Fruit fly (Drosophila melanogaster) whole organism, wandering third instar larva: ENCODE data around the gene CG13738.
A peak's percentile ranks its signal among the peaks of the same experiment; 100 is the strongest.

Experiments
- Abd-B ChIP-seq: fragments of >200 bp; optimal IDR thresholded peaks from 2 replicates; lab custom pipeline; 2017; ENCODE audit warnings: missing biosample characterization, missing genetic modification characterization
- CG9705 ChIP-seq: fragments of 200-800 bp; sonication (Bioruptor generic); optimal IDR thresholded peaks from 2 replicates; lab custom pipeline; 2018; ENCODE audit warnings: missing biosample characterization, mild to moderate bottlenecking, missing genetic modification characterization
- CrebA ChIP-seq: fragments of 200-800 bp; sonication (Bioruptor generic); optimal IDR thresholded peaks from 2 replicates; lab custom pipeline; 2016; ENCODE audit warnings: missing biosample characterization, mild to moderate bottlenecking, missing genetic modification characterization, borderline replicate concordance
- Dfd ChIP-seq: fragments of >200 bp; optimal IDR thresholded peaks from 2 replicates; lab custom pipeline; 2017; ENCODE audit warnings: missing biosample characterization, missing genetic modification characterization
- Dif ChIP-seq: fragments of 200-275, 200-300 bp; sonication (Bioruptor generic); optimal IDR thresholded peaks from 2 replicates; lab custom pipeline; 2018; ENCODE audit warnings: missing biosample characterization, missing genetic modification characterization; ENCODE audit not compliant: partially characterized antibody
- GATAd ChIP-seq: sonication (Bioruptor generic); optimal IDR thresholded peaks from 2 replicates; lab custom pipeline; 2016; ENCODE audit warnings: missing biosample characterization, missing genetic modification characterization
- HLH106 ChIP-seq: fragments of 200-800 bp; optimal IDR thresholded peaks from 3 replicates; lab custom pipeline; 2019; ENCODE audit warnings: missing biosample characterization, mild to moderate bottlenecking, missing genetic modification characterization, moderate library complexity
- Hnf4 ChIP-seq: fragments of 200-800 bp; sonication (Bioruptor generic); optimal IDR thresholded peaks from 2 replicates; lab custom pipeline; 2016; ENCODE audit warnings: missing biosample characterization, mild to moderate bottlenecking, missing genetic modification characterization
- Hr78 ChIP-seq: fragments of >200 bp; optimal IDR thresholded peaks from 2 replicates; lab custom pipeline; 2017; ENCODE audit warnings: missing biosample characterization, missing genetic modification characterization
- Hr83 ChIP-seq: fragments of 200-300 bp; sonication (Bioruptor generic); optimal IDR thresholded peaks from 2 replicates; lab custom pipeline; 2016; ENCODE audit warnings: missing biosample characterization, mild to moderate bottlenecking, missing genetic modification characterization, moderate library complexity; ENCODE audit not compliant: poor library complexity, severe bottlenecking
- Jra ChIP-seq: sonication (Bioruptor generic); optimal IDR thresholded peaks from 2 replicates; lab custom pipeline; 2016; ENCODE audit warnings: missing biosample characterization, missing genetic modification characterization
- Mio ChIP-seq: sonication (Bioruptor generic); optimal IDR thresholded peaks from 2 replicates; lab custom pipeline; 2016; ENCODE audit warnings: missing biosample characterization, missing genetic modification characterization
- Myc ChIP-seq: fragments of >200 bp; optimal IDR thresholded peaks from 2 replicates; lab custom pipeline; 2017
- N ChIP-seq: fragments of >200 bp; optimal IDR thresholded peaks from 2 replicates; lab custom pipeline; 2018; ENCODE audit warnings: missing biosample characterization, missing external identifiers, missing genetic modification characterization
- OdsH ChIP-seq: fragments of 200-800 bp; sonication (Bioruptor generic); optimal IDR thresholded peaks from 2 replicates; lab custom pipeline; 2016; ENCODE audit warnings: missing biosample characterization, mild to moderate bottlenecking, missing genetic modification characterization
- Rel ChIP-seq, 2 experiments: fragments of 200-800 bp; sonication (Bioruptor generic) in 1 of 2; optimal IDR thresholded peaks; 2 replicates in 1 of 2; 3 replicates in 1 of 2; lab custom pipeline; 2016 to 2019; ENCODE audit warnings: mild to moderate bottlenecking in 2 of 2, missing biosample characterization in 2 of 2, missing genetic modification characterization in 2 of 2, moderate library complexity in 1 of 2
- Vsx2 ChIP-seq: fragments of 200-300, 225-300 bp; sonication (Bioruptor generic); optimal IDR thresholded peaks from 2 replicates; lab custom pipeline; 2018; ENCODE audit warnings: missing biosample characterization, missing genetic modification characterization; ENCODE audit not compliant: partially characterized antibody
- br ChIP-seq: fragments of 200-800 bp; sonication (Bioruptor generic); optimal IDR thresholded peaks from 2 replicates; lab custom pipeline; 2016; ENCODE audit warnings: missing biosample characterization, missing genetic modification characterization
- brk ChIP-seq: fragments of 200-800 bp; sonication (Bioruptor generic); optimal IDR thresholded peaks from 2 replicates; lab custom pipeline; 2016; ENCODE audit warnings: missing biosample characterization, mild to moderate bottlenecking, missing genetic modification characterization
- dl ChIP-seq, 2 experiments: fragments of 175-275, 200-275 bp in 1 of 2; fragments of 200-275 bp in 1 of 2; sonication (Bioruptor generic); optimal IDR thresholded peaks; lab custom pipeline; 2018; ENCODE audit warnings: mild to moderate bottlenecking in 2 of 2, missing biosample characterization in 2 of 2, missing genetic modification characterization in 2 of 2, moderate library complexity in 2 of 2; ENCODE audit not compliant: partially characterized antibody in 2 of 2, insufficient read depth in 1 of 2
- dmrt93B ChIP-seq: fragments of 200-800 bp; sonication (Bioruptor generic); optimal IDR thresholded peaks from 2 replicates; lab custom pipeline; 2018; ENCODE audit warnings: missing biosample characterization, mild to moderate bottlenecking, missing genetic modification characterization
- dsf ChIP-seq: sonication (Bioruptor generic); optimal IDR thresholded peaks from 2 replicates; lab custom pipeline; 2016; ENCODE audit warnings: missing biosample characterization, missing genetic modification characterization, borderline replicate concordance
- ey ChIP-seq: fragments of 200-800 bp; sonication (Bioruptor generic); optimal IDR thresholded peaks from 2 replicates; lab custom pipeline; 2016; ENCODE audit warnings: missing biosample characterization, missing genetic modification characterization
- foxo ChIP-seq, 2 experiments: fragments of 200-800 bp; sonication (Bioruptor generic); optimal IDR thresholded peaks; 2 replicates in 1 of 2; 3 replicates in 1 of 2; lab custom pipeline; 2016 to 2017; ENCODE audit warnings: missing biosample characterization in 2 of 2, missing genetic modification characterization in 2 of 2
- fru ChIP-seq: fragments of 200-800 bp; sonication (Bioruptor generic); optimal IDR thresholded peaks from 3 replicates; lab custom pipeline; 2016; ENCODE audit warnings: missing biosample characterization, mild to moderate bottlenecking, missing genetic modification characterization
- jim ChIP-seq: fragments of 175-275, 200-325 bp; sonication (Bioruptor generic); optimal IDR thresholded peaks from 2 replicates; lab custom pipeline; 2016; ENCODE audit warnings: missing biosample characterization, mild to moderate bottlenecking, missing genetic modification characterization
- pan ChIP-seq: fragments of >200 bp; optimal IDR thresholded peaks from 2 replicates; lab custom pipeline; 2017
- psq ChIP-seq: fragments of 200-800 bp; sonication (Bioruptor generic); optimal IDR thresholded peaks from 3 replicates; lab custom pipeline; 2017; ENCODE audit warnings: missing biosample characterization, mild to moderate bottlenecking, missing genetic modification characterization, moderate library complexity
- rgr ChIP-seq: fragments of 200-800 bp; sonication (Bioruptor generic); optimal IDR thresholded peaks from 3 replicates; lab custom pipeline; 2016; ENCODE audit warnings: missing biosample characterization, mild to moderate bottlenecking, missing genetic modification characterization
- sage ChIP-seq: fragments of 200-800 bp; sonication (Bioruptor generic); optimal IDR thresholded peaks from 2 replicates; lab custom pipeline; 2016; ENCODE audit warnings: missing biosample characterization, mild to moderate bottlenecking, missing genetic modification characterization
- sv ChIP-seq: fragments of 200-800 bp; sonication (Bioruptor generic); optimal IDR thresholded peaks from 3 replicates; lab custom pipeline; 2016; ENCODE audit warnings: missing biosample characterization, missing genetic modification characterization
- tai ChIP-seq: sonication (Bioruptor generic); optimal IDR thresholded peaks from 2 replicates; lab custom pipeline; 2016; ENCODE audit warnings: missing biosample characterization, missing genetic modification characterization
- usp ChIP-seq: fragments of >200 bp; optimal IDR thresholded peaks from 2 replicates; lab custom pipeline; 2017; ENCODE audit warnings: missing biosample characterization, missing genetic modification characterization
- woc ChIP-seq: sonication (Bioruptor generic); optimal IDR thresholded peaks from 2 replicates; lab custom pipeline; 2016; ENCODE audit warnings: missing biosample characterization, mild to moderate bottlenecking, missing genetic modification characterization

The CG13738 gene

dm6 chr3L:13991314-13991713 is 18.0 kb upstream of the CG13738 start:
- TF ChIP-seq Abd-B (GFP tag; lab: Kevin White, UChicago): no peak
- peak; percentile 26 for TF ChIP-seq Dif (GFP tag; lab: Kevin White, UChicago)

dm6 chr3L:13987578-13987977 is 14.3 kb upstream of the CG13738 start, which contains the start of gene CG9040:
Gene CG9040, plus strand, starts transcription at chr3L:13987878.
- TF ChIP-seq ey: no peak
- TF ChIP-seq foxo (GFP tag; optimal IDR thresholded peaks at IDR 0.05; lab: Kevin White, UChicago): no peak
- TF ChIP-seq Hr83 (GFP tag; lab: Kevin White, UChicago): no peak
- TF ChIP-seq fru: no peak
- TF ChIP-seq Dfd (GFP tag; lab: Kevin White, UChicago): no peak
- TF ChIP-seq tai (GFP tag; lab: Kevin White, UChicago): no peak
- no peak for TF ChIP-seq GATAd (GFP tag; lab: Kevin White, UChicago)
- no peak for TF ChIP-seq usp (GFP tag; lab: Kevin White, UChicago)
- TF ChIP-seq woc (GFP tag; lab: Kevin White, UChicago): no peak
- TF ChIP-seq OdsH (GFP tag; lab: Kevin White, UChicago): no peak
- TF ChIP-seq psq (GFP tag; lab: Kevin White, UChicago): no peak
- no peak for TF ChIP-seq pan (lab: Kevin White, UChicago)
- TF ChIP-seq Mio (GFP tag; lab: Kevin White, UChicago): no peak
- no peak for TF ChIP-seq dl (GFP tag; optimal IDR thresholded peaks at IDR 0.05; lab: Kevin White, UChicago; ENCODE audit: insufficient read depth in 1 of 2, partially characterized antibody in 2 of 2)
- TF ChIP-seq N (GFP tag; lab: Kevin White, UChicago): no peak
- TF ChIP-seq, all 38 proteins: peak for 0

DNA sequence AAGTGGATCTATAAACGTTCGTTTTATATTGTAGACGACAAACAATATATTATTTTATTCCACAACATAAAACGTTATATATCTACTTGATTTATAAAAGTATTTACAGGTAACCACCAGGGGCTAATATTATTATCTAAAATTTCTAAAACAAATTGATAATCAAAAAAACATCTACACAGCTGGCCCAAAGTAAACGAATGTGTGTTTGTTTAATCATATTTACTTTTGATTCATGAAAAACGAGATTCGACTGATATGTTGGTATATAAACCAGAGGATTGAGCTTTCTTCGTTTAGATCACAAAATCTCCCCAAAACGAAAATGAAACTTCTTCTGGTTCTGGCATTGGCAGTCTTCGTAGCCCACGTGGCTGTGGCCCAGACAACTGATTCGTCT is 13.1 kb upstream of the CG13738 start, which contains the start of gene CG17362:
Gene CG17362, plus strand, starts transcription at position 291 of the 400 bp plus-strand sequence.
- TF ChIP-seq CrebA (GFP tag; lab: Kevin White, UChicago) (no peak), Abd-B (GFP tag; lab: Kevin White, UChicago) (no peak), br (no peak), brk (GFP tag; lab: Kevin White, UChicago) (no peak), sv (GFP tag; lab: Kevin White, UChicago) (no peak), jim (no peak)

- TF ChIP-seq sv (GFP tag; lab: Kevin White, UChicago) (no peak), rgr (GFP tag; lab: Kevin White, UChicago) (no peak), Myc (lab: Kevin White, UChicago) (no peak), dl (GFP tag; optimal IDR thresholded peaks at IDR 0.05; lab: Kevin White, UChicago; ENCODE audit: insufficient read depth in 1 of 2, partially characterized antibody in 2 of 2) (no peak), Dif (GFP tag; lab: Kevin White, UChicago) (no peak), GATAd (GFP tag; lab: Kevin White, UChicago) (no peak), Dfd (GFP tag; lab: Kevin White, UChicago) (peak; percentile 99)
- TF ChIP-seq, all 38 proteins: peak for 1
Measured at dm6 chr3L:13982516-13982915, 9.2 kb upstream of the CG13738 start.

DNA sequence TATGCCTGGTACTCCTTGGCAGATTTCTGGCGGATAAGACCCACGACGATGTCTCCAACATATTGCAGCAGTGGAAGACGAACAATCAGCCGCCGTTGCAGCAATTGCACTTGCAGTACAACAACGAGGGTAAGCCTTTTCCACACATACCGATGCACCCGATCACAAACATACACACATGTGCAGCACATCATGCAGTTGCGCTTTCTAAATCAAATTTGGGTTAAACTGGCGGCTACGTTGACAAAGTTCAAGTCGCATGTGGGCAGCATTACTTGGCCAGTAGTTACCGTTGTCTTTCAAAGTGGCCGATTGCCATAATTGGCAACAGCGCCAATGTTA is 7.8 kb downstream of the CG13738 start:
- TF ChIP-seq psq (GFP tag; lab: Kevin White, UChicago) (no peak), dl (GFP tag; optimal IDR thresholded peaks at IDR 0.05; lab: Kevin White, UChicago; ENCODE audit: insufficient read depth in 1 of 2, partially characterized antibody in 2 of 2) (no peak)

DNA sequence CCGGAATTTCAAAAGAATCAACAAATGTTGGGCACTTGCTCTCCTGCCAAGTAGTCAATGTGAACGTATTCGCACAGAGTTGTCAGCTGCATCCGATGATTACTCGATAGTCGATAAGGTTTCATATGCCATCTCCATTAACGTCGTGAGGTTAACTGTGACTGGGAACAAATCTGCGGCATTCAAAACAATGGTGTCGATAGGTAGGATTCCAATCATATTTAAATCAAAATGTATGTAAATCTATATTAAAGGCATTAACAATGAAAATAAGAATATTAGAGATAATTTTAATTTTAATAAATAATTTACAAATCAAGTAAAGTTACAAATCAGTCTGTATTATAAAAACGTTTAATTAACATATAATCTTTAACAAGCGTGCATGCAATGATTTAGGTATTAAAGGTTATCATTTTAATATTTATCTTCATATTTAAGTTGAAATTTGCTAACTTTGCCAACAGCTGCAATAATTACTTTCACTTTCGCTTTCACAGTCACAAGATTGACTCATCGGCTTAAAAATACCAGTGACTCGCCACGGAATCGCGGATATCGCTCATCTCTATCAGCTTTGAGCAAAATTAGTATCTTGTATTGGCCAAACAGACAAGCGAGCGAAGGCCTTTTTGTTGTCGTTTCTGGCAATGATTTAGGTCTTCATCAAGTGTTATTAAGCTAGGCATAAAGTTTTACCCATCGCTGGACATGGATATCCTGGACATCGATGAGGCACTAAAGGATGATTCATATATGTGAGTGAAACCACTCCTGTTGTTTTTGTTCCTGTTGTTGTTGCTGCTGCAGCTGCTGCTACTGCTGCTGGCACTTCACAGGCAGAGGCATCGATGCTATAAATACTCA is 8.4 kb downstream of the CG13738 start, which contains the start of the genes Meics, Nxf3 and ssp2:
Gene Meics, minus strand, starts transcription at position 68 of the 867 bp plus-strand sequence.
Gene Nxf3, plus strand, starts transcription at position 569 of the 867 bp plus-strand sequence.
Gene ssp2, plus strand, starts transcription at position 569 of the 867 bp plus-strand sequence.
- TF ChIP-seq Dif (GFP tag; lab: Kevin White, UChicago) (no peak), Rel (GFP tag; optimal IDR thresholded peaks at IDR 0.05; lab: Kevin White, UChicago) (no peak), Rel (tag; optimal IDR thresholded peaks at IDR 0.05; lab: Kevin White, UChicago) (no peak), CG9705 (no peak), tai (GFP tag; lab: Kevin White, UChicago) (no peak), OdsH (GFP tag; lab: Kevin White, UChicago) (no peak), Hr83 (GFP tag; lab: Kevin White, UChicago) (peak; percentile 91), Abd-B (GFP tag; lab: Kevin White, UChicago) (no peak), HLH106 (tag; lab: Kevin White, UChicago) (no peak), GATAd (GFP tag; lab: Kevin White, UChicago) (no peak), Jra (GFP tag; lab: Kevin White, UChicago) (peak; percentile 48), dmrt93B (GFP tag; lab: Kevin White, UChicago) (peak; percentile 14), br (no peak), sage (peak; percentile 7), pan (lab: Kevin White, UChicago) (no peak), sv (GFP tag; lab: Kevin White, UChicago) (no peak), Dfd (GFP tag; lab: Kevin White, UChicago) (no peak), CrebA (GFP tag; lab: Kevin White, UChicago) (no peak), Hnf4 (GFP tag; lab: Kevin White, UChicago) (no peak), dl (GFP tag; optimal IDR thresholded peaks at IDR 0.05; lab: Kevin White, UChicago; ENCODE audit: insufficient read depth in 1 of 2, partially characterized antibody in 2 of 2) (no peak), dsf (GFP tag; lab: Kevin White, UChicago) (no peak), ey (peak; percentile 20), Hr78 (no peak), Vsx2 (GFP tag; lab: Kevin White, UChicago) (no peak), woc (GFP tag; lab: Kevin White, UChicago) (peak; percentile 35)
